Worm (Caenorhabditis elegans): ENCODE measurements around the gene K01A2.4.

DNA sequence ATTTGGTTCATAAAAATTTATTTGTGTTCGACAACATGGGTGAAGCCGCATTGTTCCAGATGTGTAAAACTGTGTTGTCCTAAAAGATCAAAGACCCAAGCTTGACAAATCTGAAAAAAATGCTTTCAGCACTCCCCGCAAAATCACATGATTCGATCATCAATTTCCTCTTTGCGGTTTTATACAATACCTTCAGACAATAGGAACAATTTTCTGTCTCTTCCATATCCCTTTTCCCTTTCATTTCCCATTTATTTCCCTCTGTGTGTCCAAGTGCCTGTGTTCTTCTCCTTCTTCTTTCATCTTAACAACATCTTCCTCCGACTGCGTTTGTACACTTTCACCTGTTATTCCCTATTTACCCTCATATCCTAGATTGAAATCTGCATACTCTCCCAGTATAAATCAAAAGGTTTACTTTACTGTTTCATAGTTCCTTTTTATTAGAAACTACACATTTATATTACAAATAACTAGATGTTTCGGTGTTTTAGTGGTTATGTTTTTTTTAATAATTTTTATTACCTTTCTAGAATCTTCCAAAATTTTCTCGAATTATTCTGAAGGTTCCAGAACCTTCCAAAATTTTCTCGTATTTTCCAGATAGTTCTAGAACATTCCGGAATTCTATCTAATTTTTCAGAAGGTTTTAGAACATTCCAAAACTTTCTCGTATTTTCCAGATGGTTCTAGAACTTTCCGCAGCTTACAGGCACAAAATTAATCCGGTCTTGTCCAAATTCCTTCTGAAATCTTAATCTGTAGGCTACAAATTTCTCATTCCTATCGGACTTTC is 6.1 kb upstream of the K01A2.4 start, which contains the start of gene K01A2.5:
- TF ChIP-seq unc-62 (GFP tag; optimal IDR thresholded peaks at IDR 0.05) (no peak), egl-27 (tag; optimal IDR thresholded peaks at IDR 0.05) (no peak), nhr-237 (tag; optimal IDR thresholded peaks at IDR 0.05) (no peak), aly-2 (tag; optimal IDR thresholded peaks at IDR 0.05) (no peak)

Measured in whole organism, L2 larva.